Worm (Caenorhabditis elegans) whole organism, L3 larva: ENCODE data around the gene K12H6.7.

Source experiments
- elt-2 ChIP-seq: sonication (generic microtip); optimal IDR thresholded peaks from 2 replicates; lab custom pipeline; 2016; ENCODE audit warnings: missing genetic modification reagents, mild to moderate bottlenecking, missing genetic modification characterization, missing compliant biosample characterization
- elt-3 ChIP-seq, 3 experiments: fragments of 150-350 bp in 1 of 3; sonication (generic microtip) in 2 of 3; optimal IDR thresholded peaks; 2 replicates in 2 of 3; 4 replicates in 1 of 3; lab custom pipeline; 2014 to 2017; ENCODE audit warnings: missing biosample characterization in 3 of 3, missing genetic modification characterization in 3 of 3
- fkh-10 ChIP-seq: sonication (generic microtip); optimal IDR thresholded peaks from 2 replicates; lab custom pipeline; 2017; ENCODE audit warnings: missing biosample characterization, missing genetic modification reagents, missing genetic modification characterization
- lin-15B ChIP-seq: fragments of 150-350 bp; optimal IDR thresholded peaks from 2 replicates; lab custom pipeline; 2014; ENCODE audit warnings: missing biosample characterization, missing genetic modification characterization
- nfya-1 ChIP-seq: sonication (generic microtip); optimal IDR thresholded peaks from 2 replicates; lab custom pipeline; 2017; ENCODE audit warnings: missing genetic modification characterization, mild to moderate bottlenecking, missing compliant biosample characterization, antibody characterized with exemption, moderate library complexity; ENCODE audit not compliant: insufficient read depth
- nhr-11 ChIP-seq: fragments of 150-350 bp; optimal IDR thresholded peaks from 2 replicates; lab custom pipeline; 2014; ENCODE audit warnings: missing biosample characterization, missing genetic modification characterization
- nhr-77 ChIP-seq: fragments of 150-350 bp; optimal IDR thresholded peaks from 2 replicates; lab custom pipeline; 2014; ENCODE audit warnings: missing biosample characterization, missing genetic modification characterization
- sea-2 ChIP-seq: fragments of 150-350 bp; sonication (generic microtip); optimal IDR thresholded peaks from 4 replicates; lab custom pipeline; 2014; ENCODE audit warnings: missing biosample characterization, missing genetic modification reagents, missing genetic modification characterization
- unc-62 ChIP-seq: fragments of 150-350 bp; sonication (generic microtip); optimal IDR thresholded peaks from 4 replicates; lab custom pipeline; 2014; ENCODE audit warnings: missing biosample characterization, missing genetic modification reagents, missing genetic modification characterization
- ztf-11 ChIP-seq: fragments of 150-350 bp; optimal IDR thresholded peaks from 2 replicates; lab custom pipeline; 2014; ENCODE audit warnings: missing biosample characterization, missing genetic modification characterization

- TF ChIP-seq elt-3 (tag; optimal IDR thresholded peaks at IDR 0.05; lab: Kevin White, UChicago) (no peak), sea-2 (GFP tag; lab: Kevin White, UChicago) (no peak), ztf-11 (tag; lab: Kevin White, UChicago) (no peak), unc-62 (no peak), elt-2 (no peak), nhr-77 (no peak), lin-15B (no peak), fkh-10 (GFP tag; lab: Kevin White, UChicago) (no peak), nhr-11 (tag; lab: Kevin White, UChicago) (no peak), nfya-1 (tag; lab: Kevin White, UChicago) (no peak)
Measured at ce11 chrII:2859315-2859714, 22.6 kb upstream of the K12H6.7 start.
